Fruit fly (Drosophila melanogaster): Measurements from ENCODE around the gene CG12883.

The CG12883 gene

dm6 chr3R:27685539-27686012 is 6.5 kb downstream of the CG12883 start, which contains the start of gene CG12880:
TSS of gene CG12880 (plus strand) at chr3R:27685962.
- TF ChIP-seq Pif1A (GFP tag; optimal IDR thresholded peaks at IDR 0.05) (peak; percentile 22), Pif1B (GFP tag; optimal IDR thresholded peaks at IDR 0.05) (peak; percentile 35), CG34367 (tag; optimal IDR thresholded peaks at IDR 0.05) (no peak), CG17806 (tag; optimal IDR thresholded peaks at IDR 0.05) (no peak), CG8159 (tag; optimal IDR thresholded peaks at IDR 0.05) (peak; percentile 57), CG9948 (tag; optimal IDR thresholded peaks at IDR 0.05) (peak; percentile 21), fd96Ca (GFP tag; IDR thresholded peaks at IDR 0.05) (no peak), CG15710 (tag; optimal IDR thresholded peaks at IDR 0.05) (peak; percentile 42), rn (GFP tag; IDR thresholded peaks at IDR 0.05) (no peak), CG4496 (GFP tag; IDR thresholded peaks at IDR 0.05) (no peak; the same call in 2 of the 3 replicates), CG10348 (GFP tag; IDR thresholded peaks at IDR 0.05) (no peak), CG13204 (GFP tag; optimal IDR thresholded peaks at IDR 0.05) (no peak), CG14655 (GFP tag; optimal IDR thresholded peaks at IDR 0.05) (peak; percentile 72), gl (tag; optimal IDR thresholded peaks at IDR 0.05) (no peak), EcR (GFP tag; optimal IDR thresholded peaks at IDR 0.05) (no peak), Ets98B (GFP tag; IDR thresholded peaks at IDR 0.05) (no peak), Snoo (tag; optimal IDR thresholded peaks at IDR 0.05) (no peak), CG32121 (GFP tag; IDR thresholded peaks at IDR 0.05) (no peak), CG8301 (tag; optimal IDR thresholded peaks at IDR 0.05) (peak; percentile 40)

- TF ChIP-seq CG17806 (tag; optimal IDR thresholded peaks at IDR 0.05) = no peak
- no peak for TF ChIP-seq CG12605 (GFP tag; IDR thresholded peaks at IDR 0.05)
- TF ChIP-seq EcR (GFP tag; optimal IDR thresholded peaks at IDR 0.05) = no peak
- TF ChIP-seq gl (tag; optimal IDR thresholded peaks at IDR 0.05) = no peak
- TF ChIP-seq CG13204 (GFP tag; optimal IDR thresholded peaks at IDR 0.05) = no peak
- no peak for TF ChIP-seq CG32121 (GFP tag; IDR thresholded peaks at IDR 0.05)
- TF ChIP-seq CG34367 (tag; optimal IDR thresholded peaks at IDR 0.05) = no peak
- TF ChIP-seq CG8159 (tag; optimal IDR thresholded peaks at IDR 0.05) = no peak
- TF ChIP-seq rn (GFP tag; IDR thresholded peaks at IDR 0.05) = no peak
- TF ChIP-seq CG9948 (tag; optimal IDR thresholded peaks at IDR 0.05) = no peak
- TF ChIP-seq Ets98B (GFP tag; IDR thresholded peaks at IDR 0.05) = no peak
- TF ChIP-seq Snoo (tag; optimal IDR thresholded peaks at IDR 0.05) = no peak
- no peak for TF ChIP-seq Pif1B (GFP tag; optimal IDR thresholded peaks at IDR 0.05)
- TF ChIP-seq CG14655 (GFP tag; optimal IDR thresholded peaks at IDR 0.05) = no peak
- no peak for TF ChIP-seq D1 (tag; optimal IDR thresholded peaks at IDR 0.05)
- TF ChIP-seq Pif1A (GFP tag; optimal IDR thresholded peaks at IDR 0.05) = no peak
- no peak for TF ChIP-seq CG10348 (GFP tag; IDR thresholded peaks at IDR 0.05)
Measured at dm6 chr3R:27688034-27688433, 8.9 kb downstream of the CG12883 start, which contains the start of gene CG31055. TSS of gene CG31055 (minus strand) at chr3R:27688134.

dm6 chr3R:27692645-27693307 is 13.7 kb downstream of the CG12883 start:
- TF ChIP-seq CG4496 (GFP tag; IDR thresholded peaks at IDR 0.05) (no peak), CG13204 (GFP tag; optimal IDR thresholded peaks at IDR 0.05) (peak; percentile 52), CG15710 (tag; optimal IDR thresholded peaks at IDR 0.05) (no peak), EcR (GFP tag; optimal IDR thresholded peaks at IDR 0.05) (peak; percentile 85)

- TF ChIP-seq Ets98B (GFP tag; IDR thresholded peaks at IDR 0.05) (no peak), CG15710 (tag; optimal IDR thresholded peaks at IDR 0.05) (no peak), Pif1A (GFP tag; optimal IDR thresholded peaks at IDR 0.05) (no peak), CG13204 (GFP tag; optimal IDR thresholded peaks at IDR 0.05) (no peak), CG4496 (GFP tag; IDR thresholded peaks at IDR 0.05) (no peak), CG17806 (tag; optimal IDR thresholded peaks at IDR 0.05) (no peak), rn (GFP tag; IDR thresholded peaks at IDR 0.05) (no peak), CG12605 (GFP tag; IDR thresholded peaks at IDR 0.05) (no peak)
Measured at dm6 chr3R:27694018-27694417, 14.9 kb downstream of the CG12883 start, which contains the start of gene CG43319. TSS of gene CG43319 (plus strand) at chr3R:27694318.

- no peak for TF ChIP-seq CG32121 (GFP tag; IDR thresholded peaks at IDR 0.05)
- no peak for TF ChIP-seq Pif1A (GFP tag; optimal IDR thresholded peaks at IDR 0.05)
- TF ChIP-seq CG17806 (tag; optimal IDR thresholded peaks at IDR 0.05) = no peak
- no peak for TF ChIP-seq CG8159 (tag; optimal IDR thresholded peaks at IDR 0.05)
- TF ChIP-seq CG13204 (GFP tag; optimal IDR thresholded peaks at IDR 0.05) = no peak
- TF ChIP-seq Ets98B (GFP tag; IDR thresholded peaks at IDR 0.05) = no peak
- TF ChIP-seq CG34367 (tag; optimal IDR thresholded peaks at IDR 0.05) = no peak
- no peak for TF ChIP-seq Pif1B (GFP tag; optimal IDR thresholded peaks at IDR 0.05)
- no peak for TF ChIP-seq Snoo (tag; optimal IDR thresholded peaks at IDR 0.05)
- no peak for TF ChIP-seq CG9948 (tag; optimal IDR thresholded peaks at IDR 0.05)
- TF ChIP-seq CG14655 (GFP tag; optimal IDR thresholded peaks at IDR 0.05) = no peak
- no peak for TF ChIP-seq CG12605 (GFP tag; IDR thresholded peaks at IDR 0.05)
- no peak for TF ChIP-seq D1 (tag; optimal IDR thresholded peaks at IDR 0.05)
- no peak for TF ChIP-seq CG15710 (tag; optimal IDR thresholded peaks at IDR 0.05)
- no peak for TF ChIP-seq rn (GFP tag; IDR thresholded peaks at IDR 0.05)
Measured at dm6 chr3R:27694583-27694982, 15.5 kb downstream of the CG12883 start, which contains the start of gene Acp98AB. TSS of gene Acp98AB (plus strand) at chr3R:27694883.

dm6 chr3R:27695019-27695418 is 15.9 kb downstream of the CG12883 start, which contains the start of gene HSPBAP1:
TSS of gene HSPBAP1 (plus strand) at chr3R:27695235.
- TF ChIP-seq CG10348 (GFP tag; IDR thresholded peaks at IDR 0.05) (no peak), Ets98B (GFP tag; IDR thresholded peaks at IDR 0.05) (no peak), CG8159 (tag; optimal IDR thresholded peaks at IDR 0.05) (no peak), CG14655 (GFP tag; optimal IDR thresholded peaks at IDR 0.05) (no peak), D1 (tag; optimal IDR thresholded peaks at IDR 0.05) (no peak), CG4496 (GFP tag; IDR thresholded peaks at IDR 0.05) (0 out of 3 replicates have a peak, but pooled peaks have one; percentile 16), fd96Ca (GFP tag; IDR thresholded peaks at IDR 0.05) (no peak), CG15710 (tag; optimal IDR thresholded peaks at IDR 0.05) (no peak)

Data from whole organism, pupa.